Fruit fly (Drosophila melanogaster): ENCODE measurements around the gene mus312.

Gene mus312

DNA sequence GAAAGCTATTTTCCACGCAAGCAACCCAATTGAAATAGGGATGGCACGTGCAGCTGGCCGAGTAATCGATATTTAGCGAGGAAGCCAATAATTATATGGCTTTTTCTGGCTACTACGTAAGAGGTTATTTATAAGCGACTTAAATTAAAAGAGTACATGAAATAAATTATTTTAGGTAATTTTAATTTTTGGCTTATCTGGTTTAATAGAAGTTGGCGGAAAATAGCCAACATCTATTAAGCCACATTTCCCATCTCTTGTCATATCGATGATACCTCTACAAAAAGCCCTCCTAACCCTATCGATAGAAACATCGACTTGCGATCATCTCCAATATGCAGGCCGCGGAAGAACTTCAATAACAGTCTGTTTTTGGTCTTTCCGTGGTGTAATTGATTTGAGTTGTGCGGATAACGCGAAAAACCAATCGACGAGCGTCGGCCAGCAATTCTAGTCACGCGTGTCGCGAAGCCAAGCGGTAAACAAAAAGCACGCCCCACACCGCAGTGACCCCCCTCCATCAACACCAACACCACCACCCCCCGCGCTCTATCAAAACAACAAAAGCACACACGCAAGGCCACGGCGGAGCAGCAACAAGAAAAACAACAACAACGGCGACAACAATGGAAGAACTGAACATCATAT, 19.2 kb downstream of the mus312 start, which contains the start of the genes Srp19 and qm (continued):
- TF ChIP-seq CG5245 (GFP tag; optimal IDR thresholded peaks at IDR 0.05) = peak; percentile 27
- peak; percentile 53 for TF ChIP-seq Camta (GFP tag; optimal IDR thresholded peaks at IDR 0.05)
- no peak for TF ChIP-seq CG10274 (GFP tag; optimal IDR thresholded peaks at IDR 0.05)
- peak; percentile 41 for TF ChIP-seq Adf1 (GFP tag; IDR thresholded peaks at IDR 0.05)
- no peak for TF ChIP-seq nerfin-2 (GFP tag; IDR thresholded peaks at IDR 0.05; ENCODE audit: partially characterized antibody)
- TF ChIP-seq mirr (GFP tag; optimal IDR thresholded peaks at IDR 0.05) = peak; percentile 22
- peak; percentile 18; the same call in 1 of the 2 replicates for TF ChIP-seq ranshi (GFP tag; IDR thresholded peaks at IDR 0.05)
- peak; percentile 83; the same call in 2 of the 3 replicates for TF ChIP-seq CG6791 (GFP tag; IDR thresholded peaks at IDR 0.05; ENCODE audit: partially characterized antibody)
- peak; percentile 50; the same call in 1 of the 2 replicates for TF ChIP-seq CG31441 (GFP tag; IDR thresholded peaks at IDR 0.05)
- peak; percentile 91 for TF ChIP-seq Scr (GFP tag; IDR thresholded peaks at IDR 0.05; ENCODE audit: partially characterized antibody)
- TF ChIP-seq CG7928 (GFP tag; optimal IDR thresholded peaks at IDR 0.05) = no peak
- no peak for TF ChIP-seq CG10462 (GFP tag; optimal IDR thresholded peaks at IDR 0.05)
- peak; percentile 28 for TF ChIP-seq tgo (GFP tag; IDR thresholded peaks at IDR 0.05)
- TF ChIP-seq CG4424 (GFP tag; optimal IDR thresholded peaks at IDR 0.05) = peak; percentile 55
- TF ChIP-seq CG18262 (tag; optimal IDR thresholded peaks at IDR 0.05) = peak; percentile 45
- peak; percentile 0 for TF ChIP-seq Atf-2 (GFP tag; optimal IDR thresholded peaks at IDR 0.05)
- no peak for TF ChIP-seq Bdp1 (GFP tag; optimal IDR thresholded peaks at IDR 0.05)
- TF ChIP-seq salm (tag; optimal IDR thresholded peaks at IDR 0.05) = no peak
- TF ChIP-seq E2f2 (GFP tag; IDR thresholded peaks at IDR 0.05) = peak; percentile 40
- peak; percentile 23 for TF ChIP-seq shn (GFP tag; optimal IDR thresholded peaks at IDR 0.05)
- TF ChIP-seq Meics (GFP tag; optimal IDR thresholded peaks at IDR 0.05) = peak; percentile 14
- TF ChIP-seq insv (GFP tag; optimal IDR thresholded peaks at IDR 0.05) = peak in 1 of 2 experiments; percentile 23
- peak; percentile 39 for TF ChIP-seq Nf-YB (GFP tag; optimal IDR thresholded peaks at IDR 0.05)
- TF ChIP-seq sqz (GFP tag; optimal IDR thresholded peaks at IDR 0.05) = no peak
- TF ChIP-seq CG6689 (GFP tag; IDR thresholded peaks at IDR 0.05) = peak; percentile 29; the same call in 1 of the 2 replicates
- TF ChIP-seq Bteb2 (GFP tag; optimal IDR thresholded peaks at IDR 0.05) = no peak
- peak; percentile 56 for TF ChIP-seq CG7556 (GFP tag; optimal IDR thresholded peaks at IDR 0.05)
- peak; percentile 62 for TF ChIP-seq sug (tag; optimal IDR thresholded peaks at IDR 0.05)
- TF ChIP-seq bowl (GFP tag; IDR thresholded peaks at IDR 0.05) = no peak
- no peak for TF ChIP-seq CG8765 (GFP tag; IDR thresholded peaks at IDR 0.05)
- TF ChIP-seq CG15269 (tag; optimal IDR thresholded peaks at IDR 0.05) = peak; percentile 15
- TF ChIP-seq Six4 (GFP tag; optimal IDR thresholded peaks at IDR 0.05) = no peak
- TF ChIP-seq CG13424 (tag; optimal IDR thresholded peaks at IDR 0.05) = peak; percentile 33
- TF ChIP-seq Bgb (GFP tag; IDR thresholded peaks at IDR 0.05; ENCODE audit: partially characterized antibody) = peak; percentile 81
- peak; percentile 86 for TF ChIP-seq Jarid2 (GFP tag; optimal IDR thresholded peaks at IDR 0.05)
- no peak for TF ChIP-seq emc (GFP tag; optimal IDR thresholded peaks at IDR 0.05)
- peak; percentile 59; the same call in 1 of the 2 replicates for TF ChIP-seq CG16779 (GFP tag; IDR thresholded peaks at IDR 0.05)
- peak; percentile 28 for TF ChIP-seq CG9727 (GFP tag; optimal IDR thresholded peaks at IDR 0.05)
- TF ChIP-seq CG2129 (GFP tag; IDR thresholded peaks at IDR 0.05; ENCODE audit: partially characterized antibody) = peak; percentile 59; the same call in 1 of the 2 replicates
- TF ChIP-seq CG9797 (GFP tag; optimal IDR thresholded peaks at IDR 0.05) = peak; percentile 12
- TF ChIP-seq otp (GFP tag; IDR thresholded peaks at IDR 0.05) = 0 out of 3 replicates have a peak, but pooled peaks have one; percentile 5
- peak; percentile 11; the same call in 1 of the 2 replicates for TF ChIP-seq wor (GFP tag; IDR thresholded peaks at IDR 0.05)
- TF ChIP-seq CG12942 (GFP tag; optimal IDR thresholded peaks at IDR 0.05) = peak; percentile 19
- TF ChIP-seq tna (GFP tag; IDR thresholded peaks at IDR 0.05; ENCODE audit: partially characterized antibody) = peak; percentile 54
- peak; percentile 56 for TF ChIP-seq Hsf (GFP tag; optimal IDR thresholded peaks at IDR 0.05)
- TF ChIP-seq CG7745 (tag; optimal IDR thresholded peaks at IDR 0.05) = no peak
- TF ChIP-seq chm (GFP tag; IDR thresholded peaks at IDR 0.05) = peak; percentile 67; the same call in 1 of the 2 replicates
- TF ChIP-seq Doc2 (GFP tag; IDR thresholded peaks at IDR 0.05) = no peak
- TF ChIP-seq CG1602 (GFP tag; optimal IDR thresholded peaks at IDR 0.05) = peak; percentile 36

Data from whole organism, embryonic.